Worm (Caenorhabditis elegans): ENCODE results near the gene nspb-12.

The nspb-12 gene

DNA sequence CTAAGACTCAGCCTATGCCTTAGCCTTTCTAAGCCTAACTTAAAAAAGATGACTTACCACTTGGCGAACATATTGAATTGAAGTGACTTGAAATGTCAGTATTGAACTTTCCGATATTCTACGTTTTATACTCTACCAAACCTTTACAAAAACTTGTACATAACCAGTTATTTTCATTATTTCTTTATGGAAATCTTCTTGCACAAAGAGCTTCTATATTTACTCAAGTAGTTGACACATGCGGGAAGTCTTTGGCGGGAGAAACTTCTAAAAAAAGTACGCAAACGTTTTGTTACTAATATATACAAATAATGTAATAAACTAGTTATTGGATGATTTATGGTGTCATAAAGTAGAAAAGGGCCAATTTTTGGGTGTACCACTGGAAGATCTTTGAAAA is at the start of gene nspb-12:
Gene nspb-12 (minus strand): TSS at position 101 of the 400 bp plus-strand sequence.
- TF ChIP-seq ztf-4 (tag; optimal IDR thresholded peaks at IDR 0.05) (no peak), sem-4 (tag; optimal IDR thresholded peaks at IDR 0.05) (no peak), fos-1 (tag; optimal IDR thresholded peaks at IDR 0.05) (no peak), elt-3 (tag; optimal IDR thresholded peaks at IDR 0.05) (no peak)

DNA sequence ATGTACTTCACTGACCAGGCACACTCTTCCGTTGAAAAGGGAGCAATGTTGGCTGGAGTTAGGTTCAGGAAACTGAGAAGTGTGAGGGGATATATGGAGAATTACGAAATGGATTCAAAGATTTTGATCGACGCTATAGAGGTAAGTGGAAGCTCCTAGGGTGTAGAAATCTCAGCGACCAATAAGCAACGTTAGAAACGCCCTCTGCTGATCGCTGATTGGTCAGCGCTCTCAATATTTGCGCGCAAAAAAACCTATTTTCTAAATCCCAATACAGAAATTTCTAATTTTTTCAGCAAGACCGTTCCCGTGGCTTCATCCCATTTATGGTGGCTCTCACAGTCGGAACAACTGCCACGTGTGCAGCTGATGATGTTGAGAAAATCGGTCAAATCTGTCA is 47.1 kb upstream of the nspb-12 start:
- TF ChIP-seq ztf-11 (tag; optimal IDR thresholded peaks at IDR 0.05) (no peak), dmd-4 (tag; optimal IDR thresholded peaks at IDR 0.05) (no peak), elt-1 (tag; optimal IDR thresholded peaks at IDR 0.05) (no peak), F13H6.1 (tag; optimal IDR thresholded peaks at IDR 0.05) (no peak), nhr-25 (tag; optimal IDR thresholded peaks at IDR 0.05) (no peak), ztf-1 (GFP tag; conservative IDR thresholded peaks at IDR 0.05) (no peak), skn-1 (tag; optimal IDR thresholded peaks at IDR 0.05) (no peak), nhr-10 (tag; optimal IDR thresholded peaks at IDR 0.05) (no peak), mab-5 (tag; optimal IDR thresholded peaks at IDR 0.05) (no peak), gmeb-1 (tag; optimal IDR thresholded peaks at IDR 0.05) (no peak)

DNA sequence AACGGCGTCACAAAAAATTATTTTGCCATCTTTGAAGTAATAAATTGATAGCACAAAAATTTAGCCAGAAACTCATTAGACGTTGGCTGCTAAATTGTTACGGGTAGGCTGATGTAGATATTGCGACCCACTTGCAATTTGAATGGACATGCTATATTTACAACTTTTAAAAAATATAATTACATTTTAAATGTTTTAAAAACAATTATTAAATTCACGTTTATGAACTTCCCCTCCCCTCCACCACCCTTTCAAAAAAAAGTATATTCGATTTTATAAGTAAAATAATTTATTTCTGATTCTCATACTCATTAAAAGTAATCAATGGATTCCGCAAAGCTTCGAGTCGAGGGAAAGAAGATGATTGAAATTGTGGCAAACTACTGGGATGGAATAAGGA is 46.1 kb upstream of the nspb-12 start, which contains the start of gene basl-1:
Gene basl-1 (plus strand): TSS at position 301 of the 400 bp plus-strand sequence.
- TF ChIP-seq mab-5 (tag; optimal IDR thresholded peaks at IDR 0.05): no peak
- no peak for TF ChIP-seq lsy-2 (tag; optimal IDR thresholded peaks at IDR 0.05)
- no peak for TF ChIP-seq nhr-10 (tag; optimal IDR thresholded peaks at IDR 0.05)
- no peak for TF ChIP-seq gmeb-1 (tag; optimal IDR thresholded peaks at IDR 0.05)
- TF ChIP-seq lin-11 (tag; optimal IDR thresholded peaks at IDR 0.05): no peak
- no peak for TF ChIP-seq nhr-25 (tag; optimal IDR thresholded peaks at IDR 0.05)
- TF ChIP-seq R02D3.7 (tag; optimal IDR thresholded peaks at IDR 0.05): no peak
- no peak for TF ChIP-seq ZK546.5 (tag; optimal IDR thresholded peaks at IDR 0.05)
- no peak for TF ChIP-seq nhr-21 (tag; optimal IDR thresholded peaks at IDR 0.05)
- no peak for TF ChIP-seq lin-39 (tag; optimal IDR thresholded peaks at IDR 0.05)
- no peak for TF ChIP-seq Y55F3AM.14 (GFP tag; optimal IDR thresholded peaks at IDR 0.05)
- TF ChIP-seq nhr-77 (tag; optimal IDR thresholded peaks at IDR 0.05): no peak
- no peak for TF ChIP-seq snpc-4 (tag; optimal IDR thresholded peaks at IDR 0.05)

DNA sequence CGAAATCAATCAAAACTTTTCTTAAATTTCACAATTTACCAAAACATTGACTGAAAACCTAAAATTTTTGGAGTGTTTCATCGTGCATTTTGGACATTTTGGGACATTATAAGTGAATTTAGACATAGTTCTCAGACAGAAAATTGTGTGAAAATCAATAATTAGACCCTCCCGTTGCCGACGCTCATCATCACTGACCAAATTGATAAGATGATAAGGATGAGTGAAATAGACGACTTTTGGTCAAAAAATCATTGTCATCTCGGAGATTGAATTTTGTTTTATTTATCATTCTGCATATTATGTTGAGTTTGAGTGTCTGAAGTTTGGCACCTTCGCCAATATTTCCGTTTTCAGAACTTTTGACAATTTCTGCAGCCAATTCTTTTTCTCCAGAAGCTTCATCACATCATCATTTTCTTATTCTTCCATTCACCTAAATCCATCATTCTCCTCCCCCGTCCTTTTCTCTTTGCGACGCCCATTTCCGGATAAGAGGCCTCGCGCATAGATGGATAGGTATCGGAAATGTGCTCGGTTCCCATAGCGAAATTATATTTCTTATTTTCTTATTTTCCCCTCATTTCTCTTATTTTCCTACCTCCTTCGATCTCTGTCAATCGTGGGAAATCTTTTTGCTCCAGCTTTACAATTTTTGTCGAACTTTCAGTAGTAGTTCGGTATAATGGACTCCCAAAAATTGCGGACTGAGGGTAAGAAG is 43.2 kb upstream of the nspb-12 start, which contains the start of gene bas-1:
Gene bas-1 (plus strand): TSS at position 671 of the 721 bp plus-strand sequence.
- TF ChIP-seq fos-1 (tag; optimal IDR thresholded peaks at IDR 0.05): peak; percentile 53
- TF ChIP-seq skn-1 (tag; optimal IDR thresholded peaks at IDR 0.05): no peak

- TF ChIP-seq fos-1 (tag; optimal IDR thresholded peaks at IDR 0.05): peak; percentile 69
- peak; percentile 6 for TF ChIP-seq crh-2 (tag; optimal IDR thresholded peaks at IDR 0.05)
- no peak for TF ChIP-seq ama-1 (optimal IDR thresholded peaks at IDR 0.05)
Measured at ce11 chrIII:5610276-5610675, 41.7 kb upstream of the nspb-12 start, which contains the start of gene C05D2.8. Gene C05D2.8, minus strand, starts transcription at chrIII:5610346.

DNA sequence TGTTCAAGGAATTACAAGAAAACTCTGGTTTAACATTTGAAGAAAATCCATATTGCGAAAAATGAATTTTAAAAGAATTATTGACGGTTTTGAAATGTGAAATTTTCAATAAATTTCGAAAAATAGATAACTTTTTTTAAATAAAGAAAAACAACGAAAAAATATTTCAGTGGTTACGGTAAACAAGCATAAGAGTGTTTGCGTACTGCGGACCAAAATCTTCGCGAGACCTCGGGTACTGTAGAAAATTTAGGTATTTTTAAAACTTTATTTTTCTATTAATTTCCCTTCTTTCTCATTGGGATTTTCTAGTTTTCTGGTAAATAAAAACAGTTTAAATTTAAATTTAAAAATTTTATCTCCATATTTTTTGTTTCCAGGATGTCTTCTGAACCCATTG is 35.5 kb upstream of the nspb-12 start, which contains the start of gene xnd-1:
Gene xnd-1 (plus strand): TSS at position 381 of the 400 bp plus-strand sequence.
- TF ChIP-seq snpc-4 (tag; optimal IDR thresholded peaks at IDR 0.05): no peak

DNA sequence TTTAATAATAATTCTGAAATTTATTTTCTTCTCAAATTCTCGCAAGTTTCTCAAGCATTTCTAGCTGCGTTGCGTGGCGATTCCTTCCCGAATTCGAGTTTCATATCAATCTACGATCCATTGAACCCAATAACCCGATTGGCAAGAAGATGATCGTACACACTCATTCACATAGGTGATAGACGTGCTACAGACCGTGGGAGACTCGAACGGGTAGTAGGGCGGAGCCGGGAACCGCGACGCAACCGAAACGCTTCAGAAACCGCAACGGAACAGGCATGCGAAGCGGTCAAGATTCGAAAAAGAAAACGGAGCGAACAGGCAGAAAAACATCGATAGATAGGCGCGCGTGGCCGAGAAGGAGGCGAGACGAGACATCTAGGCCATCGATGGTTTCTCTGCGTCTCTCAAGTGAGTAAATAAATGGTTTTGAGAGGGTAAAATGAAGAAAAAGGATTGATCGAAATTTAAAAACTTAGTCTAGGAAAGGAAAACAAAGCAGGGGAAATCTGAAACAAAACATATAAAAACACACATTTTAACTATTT is 34.9 kb upstream of the nspb-12 start, which contains the start of gene madf-11:
Gene madf-11 (minus strand): TSS at position 51 of the 548 bp plus-strand sequence.
- TF ChIP-seq peb-1 (tag; optimal IDR thresholded peaks at IDR 0.05) (no peak), crh-2 (tag; optimal IDR thresholded peaks at IDR 0.05) (peak; percentile 62), lin-13 (GFP tag; optimal IDR thresholded peaks at IDR 0.05) (peak; percentile 70), dmd-4 (tag; optimal IDR thresholded peaks at IDR 0.05) (no peak), ztf-11 (tag; optimal IDR thresholded peaks at IDR 0.05) (no peak), lin-11 (tag; optimal IDR thresholded peaks at IDR 0.05) (peak; percentile 42), nhr-237 (tag; optimal IDR thresholded peaks at IDR 0.05) (no peak), ceh-16 (tag; optimal IDR thresholded peaks at IDR 0.05) (no peak), mdl-1 (tag; optimal IDR thresholded peaks at IDR 0.05) (peak; percentile 27 to 66), nhr-77 (tag; optimal IDR thresholded peaks at IDR 0.05) (no peak), ztf-4 (tag; optimal IDR thresholded peaks at IDR 0.05) (no peak), lin-39 (tag; optimal IDR thresholded peaks at IDR 0.05) (no peak), nhr-21 (tag; optimal IDR thresholded peaks at IDR 0.05) (peak; percentile 55), unc-62 (GFP tag; optimal IDR thresholded peaks at IDR 0.05) (no peak), sem-4 (tag; optimal IDR thresholded peaks at IDR 0.05) (no peak), alr-1 (tag; optimal IDR thresholded peaks at IDR 0.05) (no peak), C34F6.9 (tag; optimal IDR thresholded peaks at IDR 0.05) (peak; percentile 77), egl-27 (tag; optimal IDR thresholded peaks at IDR 0.05) (no peak), nhr-12 (tag; optimal IDR thresholded peaks at IDR 0.05) (no peak), mab-5 (tag; optimal IDR thresholded peaks at IDR 0.05) (peak; percentile 53), sma-9 (GFP tag; optimal IDR thresholded peaks at IDR 0.05) (peak; percentile 41), sma-9 (tag; optimal IDR thresholded peaks at IDR 0.05) (no peak), snpc-4 (tag; optimal IDR thresholded peaks at IDR 0.05) (peak; percentile 49), ama-1 (optimal IDR thresholded peaks at IDR 0.05) (no peak), nhr-129 (tag; optimal IDR thresholded peaks at IDR 0.05) (peak; percentile 78), zag-1 (tag; optimal IDR thresholded peaks at IDR 0.05) (peak; percentile 24)

Measured in whole organism, L2 larva.